Worm (Caenorhabditis elegans): Measurements from ENCODE around the gene C01G6.2.
A peak's percentile ranks its signal among the peaks of the same experiment; 100 is the strongest.

The C01G6.2 gene

ce11 chrII:9299679-9300078, 32.8 kb downstream of the C01G6.2 start:
- TF ChIP-seq nhr-21 (tag; optimal IDR thresholded peaks at IDR 0.05) (no peak), nhr-23 (tag; optimal IDR thresholded peaks at IDR 0.05) (no peak), peb-1 (tag; optimal IDR thresholded peaks at IDR 0.05) (no peak), ztf-11 (tag; optimal IDR thresholded peaks at IDR 0.05) (no peak), gmeb-1 (tag; optimal IDR thresholded peaks at IDR 0.05) (no peak), unc-55 (GFP tag; optimal IDR thresholded peaks at IDR 0.05) (peak; percentile 23), dmd-4 (tag; optimal IDR thresholded peaks at IDR 0.05) (no peak), nhr-129 (tag; optimal IDR thresholded peaks at IDR 0.05) (peak; percentile 25), Y55F3AM.14 (GFP tag; optimal IDR thresholded peaks at IDR 0.05) (no peak), aly-2 (tag; optimal IDR thresholded peaks at IDR 0.05) (no peak), fos-1 (tag; optimal IDR thresholded peaks at IDR 0.05) (no peak), nhr-12 (tag; optimal IDR thresholded peaks at IDR 0.05) (no peak), nhr-6 (tag; optimal IDR thresholded peaks at IDR 0.05) (no peak), nhr-11 (tag; optimal IDR thresholded peaks at IDR 0.05) (no peak), C34F6.9 (tag; optimal IDR thresholded peaks at IDR 0.05) (no peak), sma-9 (GFP tag; optimal IDR thresholded peaks at IDR 0.05) (peak; percentile 23), sma-9 (tag; optimal IDR thresholded peaks at IDR 0.05) (no peak), crh-2 (tag; optimal IDR thresholded peaks at IDR 0.05) (no peak), skn-1 (tag; optimal IDR thresholded peaks at IDR 0.05) (no peak), sem-4 (tag; optimal IDR thresholded peaks at IDR 0.05) (no peak), zag-1 (tag; optimal IDR thresholded peaks at IDR 0.05) (no peak), blmp-1 (tag; optimal IDR thresholded peaks at IDR 0.05; ENCODE audit: insufficient read depth) (no peak), lin-13 (GFP tag; optimal IDR thresholded peaks at IDR 0.05) (no peak), ZK546.5 (tag; optimal IDR thresholded peaks at IDR 0.05) (no peak), nhr-10 (tag; optimal IDR thresholded peaks at IDR 0.05) (no peak), alr-1 (tag; optimal IDR thresholded peaks at IDR 0.05) (no peak), nhr-77 (tag; optimal IDR thresholded peaks at IDR 0.05) (no peak), ceh-16 (tag; optimal IDR thresholded peaks at IDR 0.05) (no peak), unc-62 (GFP tag; optimal IDR thresholded peaks at IDR 0.05) (no peak), unc-39 (tag; optimal IDR thresholded peaks at IDR 0.05) (no peak), ceh-82 (tag; optimal IDR thresholded peaks at IDR 0.05) (no peak), snpc-4 (tag; optimal IDR thresholded peaks at IDR 0.05) (no peak), lin-39 (tag; optimal IDR thresholded peaks at IDR 0.05) (no peak), ama-1 (optimal IDR thresholded peaks at IDR 0.05) (no peak), ztf-1 (GFP tag; conservative IDR thresholded peaks at IDR 0.05) (no peak), lsy-2 (tag; optimal IDR thresholded peaks at IDR 0.05) (peak in 1 of 2 experiments; percentile 21), elt-3 (tag; optimal IDR thresholded peaks at IDR 0.05) (no peak), nhr-25 (tag; optimal IDR thresholded peaks at IDR 0.05) (no peak), sma-3 (GFP tag; optimal IDR thresholded peaks at IDR 0.05) (no peak), nhr-237 (tag; optimal IDR thresholded peaks at IDR 0.05) (no peak), elt-1 (tag; optimal IDR thresholded peaks at IDR 0.05) (no peak), F13H6.1 (tag; optimal IDR thresholded peaks at IDR 0.05) (peak; percentile 1), R02D3.7 (tag; optimal IDR thresholded peaks at IDR 0.05) (no peak), egl-27 (tag; optimal IDR thresholded peaks at IDR 0.05) (no peak), mdl-1 (tag; optimal IDR thresholded peaks at IDR 0.05) (no peak), lin-11 (tag; optimal IDR thresholded peaks at IDR 0.05) (no peak), ztf-4 (tag; optimal IDR thresholded peaks at IDR 0.05) (no peak), mab-5 (tag; optimal IDR thresholded peaks at IDR 0.05) (peak; percentile 93), mbf-1 (tag; optimal IDR thresholded peaks at IDR 0.05) (no peak)

DNA sequence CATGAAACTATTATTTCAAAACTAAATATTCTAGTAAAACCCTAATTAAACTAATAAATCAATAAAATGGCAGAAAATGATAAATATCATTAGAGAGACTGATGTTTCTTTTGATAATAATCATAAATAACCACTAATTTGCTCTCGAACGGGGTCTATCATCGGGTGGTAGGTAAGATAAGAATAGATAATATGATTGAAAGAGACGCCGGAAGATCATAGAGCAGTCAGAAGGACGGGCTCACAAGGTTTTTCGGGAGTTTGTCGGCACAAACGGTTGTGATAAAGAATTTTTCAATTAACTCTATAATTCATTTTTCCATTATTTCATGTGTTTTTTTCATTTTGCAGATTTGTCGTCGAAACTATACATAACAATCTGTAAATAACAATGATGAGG, 34.2 kb downstream of the C01G6.2 start:
- TF ChIP-seq fos-1 (tag; optimal IDR thresholded peaks at IDR 0.05) (peak; percentile 91), Y55F3AM.14 (GFP tag; optimal IDR thresholded peaks at IDR 0.05) (no peak), sma-9 (GFP tag; optimal IDR thresholded peaks at IDR 0.05) (peak; percentile 34), sma-9 (tag; optimal IDR thresholded peaks at IDR 0.05) (no peak), nhr-23 (tag; optimal IDR thresholded peaks at IDR 0.05) (no peak), mdl-1 (tag; optimal IDR thresholded peaks at IDR 0.05) (no peak), gmeb-1 (tag; optimal IDR thresholded peaks at IDR 0.05) (no peak), peb-1 (tag; optimal IDR thresholded peaks at IDR 0.05) (no peak), crh-2 (tag; optimal IDR thresholded peaks at IDR 0.05) (peak; percentile 14), F13H6.1 (tag; optimal IDR thresholded peaks at IDR 0.05) (peak; percentile 42), skn-1 (tag; optimal IDR thresholded peaks at IDR 0.05) (no peak)
